Worm (Caenorhabditis elegans): ENCODE data around the gene oac-48.

The oac-48 gene

ce11 chrIV:13693976-13694375 lies 20.4 kb downstream of the oac-48 start:
- TF ChIP-seq nhr-12 (tag; optimal IDR thresholded peaks at IDR 0.05) = no peak
- no peak for TF ChIP-seq elt-1 (tag; optimal IDR thresholded peaks at IDR 0.05)
- TF ChIP-seq mdl-1 (tag; optimal IDR thresholded peaks at IDR 0.05) = no peak
- no peak for TF ChIP-seq ceh-82 (tag; optimal IDR thresholded peaks at IDR 0.05)
- TF ChIP-seq ceh-16 (tag; optimal IDR thresholded peaks at IDR 0.05) = no peak
- no peak for TF ChIP-seq unc-39 (tag; optimal IDR thresholded peaks at IDR 0.05)
- no peak for TF ChIP-seq tbx-2 (tag; optimal IDR thresholded peaks at IDR 0.05)
- TF ChIP-seq lsy-12 (tag; optimal IDR thresholded peaks at IDR 0.05) = no peak
- TF ChIP-seq snpc-4 (tag; optimal IDR thresholded peaks at IDR 0.05) = no peak
- TF ChIP-seq elt-3 (tag; optimal IDR thresholded peaks at IDR 0.05) = no peak
- no peak for TF ChIP-seq pqm-1 (tag; optimal IDR thresholded peaks at IDR 0.05)
- TF ChIP-seq nhr-28 (tag; optimal IDR thresholded peaks at IDR 0.05) = no peak
- no peak for TF ChIP-seq nhr-25 (tag; optimal IDR thresholded peaks at IDR 0.05)
- no peak for TF ChIP-seq sea-2 (GFP tag; optimal IDR thresholded peaks at IDR 0.05)
- TF ChIP-seq pha-4 (tag; optimal IDR thresholded peaks at IDR 0.05) = no peak
- TF ChIP-seq ama-1 (optimal IDR thresholded peaks at IDR 0.05) = no peak
- TF ChIP-seq fos-1 (tag; optimal IDR thresholded peaks at IDR 0.05) = no peak

DNA sequence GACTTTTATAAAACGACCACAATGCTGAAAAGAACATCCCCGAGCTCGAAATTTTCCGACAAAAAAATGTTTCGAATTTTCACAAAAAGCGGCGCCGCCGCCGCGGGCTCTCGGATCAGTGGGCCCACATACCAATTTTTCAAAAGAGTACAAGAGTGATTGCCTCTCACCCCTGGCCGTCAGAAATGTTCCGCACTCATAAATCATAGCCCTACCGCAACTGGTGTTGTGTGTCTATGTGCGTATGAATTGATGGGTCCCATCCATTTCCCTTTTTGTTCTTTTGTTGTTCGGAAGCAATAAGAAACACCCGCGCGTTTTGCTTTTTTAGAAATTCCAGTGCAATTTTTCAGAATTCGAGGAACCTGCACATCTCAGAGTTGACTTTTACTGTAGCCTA lies 21.0 kb downstream of the oac-48 start:
- TF ChIP-seq lin-39 (tag; optimal IDR thresholded peaks at IDR 0.05) = peak; percentile 96
- no peak for TF ChIP-seq unc-39 (tag; optimal IDR thresholded peaks at IDR 0.05)
- TF ChIP-seq hmg-11 (tag; optimal IDR thresholded peaks at IDR 0.05) = peak; percentile 7
- TF ChIP-seq pqm-1 (tag; optimal IDR thresholded peaks at IDR 0.05) = no peak
- peak; percentile 37 for TF ChIP-seq nfya-1 (tag; optimal IDR thresholded peaks at IDR 0.05; ENCODE audit: insufficient read depth)
- TF ChIP-seq nhr-237 (tag; optimal IDR thresholded peaks at IDR 0.05) = no peak
- no peak for TF ChIP-seq skn-1 (tag; optimal IDR thresholded peaks at IDR 0.05)
- TF ChIP-seq nhr-76 (tag; optimal IDR thresholded peaks at IDR 0.05) = no peak
- TF ChIP-seq unc-62 (GFP tag; optimal IDR thresholded peaks at IDR 0.05) = peak; percentile 85
- no peak for TF ChIP-seq ztf-11 (tag; optimal IDR thresholded peaks at IDR 0.05)
- TF ChIP-seq pha-4 (tag; optimal IDR thresholded peaks at IDR 0.05) = no peak
- no peak for TF ChIP-seq lin-15B (tag; optimal IDR thresholded peaks at IDR 0.05)
- no peak for TF ChIP-seq jun-1 (tag; optimal IDR thresholded peaks at IDR 0.05)
- no peak for TF ChIP-seq mdl-1 (tag; optimal IDR thresholded peaks at IDR 0.05)
- TF ChIP-seq tbx-2 (tag; optimal IDR thresholded peaks at IDR 0.05) = no peak
- TF ChIP-seq nhr-28 (tag; optimal IDR thresholded peaks at IDR 0.05) = no peak
- no peak for TF ChIP-seq egl-27 (tag; optimal IDR thresholded peaks at IDR 0.05)
- TF ChIP-seq egl-5 (tag; optimal IDR thresholded peaks at IDR 0.05) = no peak
- TF ChIP-seq ama-1 (optimal IDR thresholded peaks at IDR 0.05) = no peak
- peak; percentile 48 for TF ChIP-seq elt-1 (tag; optimal IDR thresholded peaks at IDR 0.05)
- TF ChIP-seq fos-1 (tag; optimal IDR thresholded peaks at IDR 0.05) = no peak
- TF ChIP-seq fkh-2 (tag; optimal IDR thresholded peaks at IDR 0.05) = no peak
- TF ChIP-seq nhr-67 (tag; optimal IDR thresholded peaks at IDR 0.05) = no peak
- no peak for TF ChIP-seq ZK546.5 (tag; optimal IDR thresholded peaks at IDR 0.05)
- no peak for TF ChIP-seq ceh-16 (tag; optimal IDR thresholded peaks at IDR 0.05)
- TF ChIP-seq lsy-12 (tag; optimal IDR thresholded peaks at IDR 0.05) = no peak
- TF ChIP-seq ceh-82 (tag; optimal IDR thresholded peaks at IDR 0.05) = no peak
- TF ChIP-seq nhr-23 (tag; optimal IDR thresholded peaks at IDR 0.05) = no peak

DNA sequence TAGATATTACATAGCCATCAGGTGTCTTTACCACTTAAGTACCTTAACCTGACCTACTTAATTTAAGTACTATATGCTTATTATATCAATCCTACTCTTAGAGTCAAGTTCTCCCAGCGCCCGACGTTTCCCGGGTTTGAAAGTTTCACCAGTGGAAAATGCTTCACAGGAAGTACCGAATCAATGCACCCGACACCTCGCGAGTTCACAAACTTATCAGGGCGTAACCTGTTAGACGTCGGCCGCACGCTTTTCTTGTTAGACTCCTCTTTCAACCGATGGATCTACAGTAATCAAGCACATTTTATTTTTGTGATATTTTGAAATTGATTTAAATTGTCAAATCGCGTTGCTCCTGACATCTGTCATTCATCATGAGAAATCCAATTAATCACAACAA lies 21.7 kb downstream of the oac-48 start:
- no peak for TF ChIP-seq nhr-25 (tag; optimal IDR thresholded peaks at IDR 0.05)
- no peak for TF ChIP-seq fkh-2 (tag; optimal IDR thresholded peaks at IDR 0.05)
- no peak for TF ChIP-seq ama-1 (optimal IDR thresholded peaks at IDR 0.05)
- no peak for TF ChIP-seq nhr-67 (tag; optimal IDR thresholded peaks at IDR 0.05)
- TF ChIP-seq eor-1 (tag; optimal IDR thresholded peaks at IDR 0.05) = no peak
- TF ChIP-seq ceh-28 (tag; optimal IDR thresholded peaks at IDR 0.05) = no peak
- no peak for TF ChIP-seq nhr-23 (tag; optimal IDR thresholded peaks at IDR 0.05)
- TF ChIP-seq elt-2 (tag; optimal IDR thresholded peaks at IDR 0.05) = no peak

DNA sequence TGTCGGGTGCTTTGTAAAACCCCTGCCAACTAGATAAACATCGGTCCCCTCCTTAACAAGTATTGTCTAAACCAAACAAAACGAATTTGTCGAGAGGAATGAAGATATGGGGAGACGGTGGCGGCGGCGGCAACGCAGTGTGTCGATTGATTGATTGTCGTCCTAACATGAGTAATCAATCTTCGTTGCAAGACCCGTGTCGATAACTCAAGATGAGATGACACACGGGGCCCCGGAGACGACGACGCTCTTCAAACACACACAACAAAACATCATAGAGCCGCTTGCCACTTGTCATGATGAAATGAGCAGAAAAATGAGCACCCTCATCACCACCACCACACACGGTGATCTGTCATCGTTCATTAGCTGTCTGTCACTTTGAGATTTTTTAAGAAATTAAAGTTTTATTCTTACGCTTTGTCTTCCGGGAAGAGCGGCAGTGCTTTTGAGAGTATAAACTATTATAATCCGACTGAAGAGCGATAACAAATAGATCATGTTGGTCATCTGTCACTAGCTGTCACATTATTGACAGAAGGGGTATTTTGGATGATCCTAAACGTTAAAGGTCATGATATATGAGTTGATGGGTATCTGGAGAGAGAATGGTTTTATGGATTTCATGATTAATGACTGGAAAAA lies 22.2 kb downstream of the oac-48 start:
- no peak for TF ChIP-seq nhr-12 (tag; optimal IDR thresholded peaks at IDR 0.05)
- no peak for TF ChIP-seq elt-2 (tag; optimal IDR thresholded peaks at IDR 0.05)
- TF ChIP-seq sea-2 (GFP tag; optimal IDR thresholded peaks at IDR 0.05) = no peak
- peak; percentile 99 for TF ChIP-seq lin-39 (tag; optimal IDR thresholded peaks at IDR 0.05)
- no peak for TF ChIP-seq zag-1 (tag; optimal IDR thresholded peaks at IDR 0.05)
- TF ChIP-seq snpc-4 (tag; optimal IDR thresholded peaks at IDR 0.05) = peak; percentile 1
- peak; percentile 98 for TF ChIP-seq unc-62 (GFP tag; optimal IDR thresholded peaks at IDR 0.05)
- no peak for TF ChIP-seq egl-27 (tag; optimal IDR thresholded peaks at IDR 0.05)
- no peak for TF ChIP-seq skn-1 (tag; optimal IDR thresholded peaks at IDR 0.05)
- TF ChIP-seq unc-39 (tag; optimal IDR thresholded peaks at IDR 0.05) = no peak
- no peak for TF ChIP-seq pha-4 (tag; optimal IDR thresholded peaks at IDR 0.05)
- TF ChIP-seq elt-3 (tag; optimal IDR thresholded peaks at IDR 0.05) = no peak
- TF ChIP-seq ceh-9 (tag; optimal IDR thresholded peaks at IDR 0.05) = no peak
- no peak for TF ChIP-seq fkh-10 (GFP tag; optimal IDR thresholded peaks at IDR 0.05)
- TF ChIP-seq jun-1 (tag; optimal IDR thresholded peaks at IDR 0.05) = no peak
- TF ChIP-seq nhr-25 (tag; optimal IDR thresholded peaks at IDR 0.05) = no peak
- no peak for TF ChIP-seq daf-12 (tag; optimal IDR thresholded peaks at IDR 0.05)
- TF ChIP-seq ZK546.5 (tag; optimal IDR thresholded peaks at IDR 0.05) = no peak
- TF ChIP-seq nhr-23 (tag; optimal IDR thresholded peaks at IDR 0.05) = no peak
- no peak for TF ChIP-seq lin-15B (tag; optimal IDR thresholded peaks at IDR 0.05)
- TF ChIP-seq mdl-1 (tag; optimal IDR thresholded peaks at IDR 0.05) = no peak
- TF ChIP-seq nhr-76 (tag; optimal IDR thresholded peaks at IDR 0.05) = no peak
- no peak for TF ChIP-seq nhr-77 (tag; optimal IDR thresholded peaks at IDR 0.05)
- TF ChIP-seq elt-1 (tag; optimal IDR thresholded peaks at IDR 0.05) = peak; percentile 28
- no peak for TF ChIP-seq fkh-2 (tag; optimal IDR thresholded peaks at IDR 0.05)
- TF ChIP-seq nhr-67 (tag; optimal IDR thresholded peaks at IDR 0.05) = no peak
- TF ChIP-seq R02D3.7 (tag; optimal IDR thresholded peaks at IDR 0.05) = no peak
- TF ChIP-seq nhr-28 (tag; optimal IDR thresholded peaks at IDR 0.05) = no peak
- TF ChIP-seq pqm-1 (tag; optimal IDR thresholded peaks at IDR 0.05) = no peak
- TF ChIP-seq egl-5 (tag; optimal IDR thresholded peaks at IDR 0.05) = no peak
- TF ChIP-seq mml-1 (tag; optimal IDR thresholded peaks at IDR 0.05) = no peak

Measured in whole organism, L3 larva.